Worm (Caenorhabditis elegans) whole organism, mixed stage, embryonic: ENCODE data around the gene R107.9.
"Not testable (repeated sequence)": the region's sequence is repeated elsewhere in the genome, so short reads cannot be mapped to it uniquely, and the experiment has no call there.

Source experiments
- bed-3 ChIP-seq: fragments of 200-800 bp; sonication (Bioruptor generic); optimal IDR thresholded peaks from 3 replicates; lab custom pipeline; 2018; ENCODE audit warnings: mild to moderate bottlenecking, missing genetic modification characterization, moderate library complexity, missing compliant biosample characterization
- blmp-1 ChIP-seq: fragments of 150-350 bp; optimal IDR thresholded peaks from 2 replicates; lab custom pipeline; 2014; ENCODE audit warnings: missing biosample characterization, missing genetic modification characterization
- ceh-39 ChIP-seq: fragments of 150-350 bp; optimal IDR thresholded peaks from 2 replicates; lab custom pipeline; 2014; ENCODE audit warnings: missing biosample characterization, missing genetic modification characterization
- ceh-43 ChIP-seq: fragments of 200-800 bp; sonication (Bioruptor generic); optimal IDR thresholded peaks from 2 replicates; lab custom pipeline; 2018; ENCODE audit warnings: mild to moderate bottlenecking, missing genetic modification characterization, moderate library complexity, missing compliant biosample characterization
- ceh-83 ChIP-seq: fragments of 200-800 bp; sonication (Bioruptor generic); optimal IDR thresholded peaks from 2 replicates; lab custom pipeline; 2018; ENCODE audit warnings: mild to moderate bottlenecking, missing genetic modification characterization, missing compliant biosample characterization
- ces-1 ChIP-seq: fragments of 150-350 bp; optimal IDR thresholded peaks from 2 replicates; lab custom pipeline; 2014; ENCODE audit warnings: missing biosample characterization, missing genetic modification reagents, missing genetic modification characterization
- cnd-1 ChIP-seq: fragments of 200-800 bp; sonication (Bioruptor generic); optimal IDR thresholded peaks from 2 replicates; lab custom pipeline; 2018; ENCODE audit warnings: mild to moderate bottlenecking, missing genetic modification characterization, missing compliant biosample characterization
- drap-1 ChIP-seq: fragments of 200-800 bp; sonication (Bioruptor generic); optimal IDR thresholded peaks from 3 replicates; lab custom pipeline; 2018; ENCODE audit warnings: mild to moderate bottlenecking, missing genetic modification characterization, missing compliant biosample characterization
- elt-3 ChIP-seq: fragments of 150-350 bp; optimal IDR thresholded peaks from 2 replicates; lab custom pipeline; 2014; ENCODE audit warnings: missing biosample characterization, missing genetic modification characterization
- flh-1 ChIP-seq: fragments of 200-800 bp; sonication (Bioruptor generic); optimal IDR thresholded peaks from 2 replicates; lab custom pipeline; 2018; ENCODE audit warnings: mild to moderate bottlenecking, missing genetic modification characterization, moderate library complexity, missing compliant biosample characterization
- ham-2 ChIP-seq: fragments of 200-800 bp; sonication (Bioruptor generic); optimal IDR thresholded peaks from 2 replicates; lab custom pipeline; 2018; ENCODE audit warnings: mild to moderate bottlenecking, missing genetic modification characterization, missing compliant biosample characterization
- hlh-1 ChIP-seq: fragments of 150-350 bp; optimal IDR thresholded peaks from 2 replicates; lab custom pipeline; 2014; ENCODE audit warnings: missing biosample characterization, missing genetic modification reagents, missing genetic modification characterization
- lin-13 ChIP-seq: fragments of 150-350 bp; optimal IDR thresholded peaks from 2 replicates; lab custom pipeline; 2014; ENCODE audit warnings: missing biosample characterization, missing genetic modification characterization
- lin-32 ChIP-seq: fragments of 200-800 bp; sonication (Bioruptor generic); optimal IDR thresholded peaks from 2 replicates; lab custom pipeline; 2018; ENCODE audit warnings: mild to moderate bottlenecking, missing genetic modification characterization, missing compliant biosample characterization
- lsy-2 ChIP-seq: fragments of 150-350 bp; optimal IDR thresholded peaks from 2 replicates; lab custom pipeline; 2014; ENCODE audit warnings: missing biosample characterization, missing genetic modification characterization
- mab-5 ChIP-seq: fragments of 150-350 bp; optimal IDR thresholded peaks from 2 replicates; lab custom pipeline; 2014; ENCODE audit warnings: missing biosample characterization, missing genetic modification characterization
- mep-1 ChIP-seq: fragments of 150-350 bp; optimal IDR thresholded peaks from 2 replicates; lab custom pipeline; 2017; ENCODE audit warnings: missing biosample characterization, missing genetic modification reagents, missing genetic modification characterization, inconsistent platforms
- mls-2 ChIP-seq: sonication (generic microtip); optimal IDR thresholded peaks from 2 replicates; lab custom pipeline; 2016; ENCODE audit warnings: mild to moderate bottlenecking, missing genetic modification characterization, moderate library complexity, missing compliant biosample characterization
- nhr-12 ChIP-seq: fragments of 150-350 bp; optimal IDR thresholded peaks from 2 replicates; lab custom pipeline; 2014; ENCODE audit warnings: missing biosample characterization, missing genetic modification characterization
- nhr-2 ChIP-seq: fragments of 150-350 bp; optimal IDR thresholded peaks from 2 replicates; lab custom pipeline; 2014; ENCODE audit warnings: missing biosample characterization, missing genetic modification characterization
- nhr-237 ChIP-seq: fragments of 150-350 bp; optimal IDR thresholded peaks from 2 replicates; lab custom pipeline; 2014; ENCODE audit warnings: missing biosample characterization, missing genetic modification characterization
- nhr-28 ChIP-seq: fragments of 150-350 bp; optimal IDR thresholded peaks from 2 replicates; lab custom pipeline; 2014; ENCODE audit warnings: missing biosample characterization, missing genetic modification characterization
- nhr-76 ChIP-seq: sonication (generic microtip); optimal IDR thresholded peaks from 2 replicates; lab custom pipeline; 2017; ENCODE audit warnings: missing biosample characterization, missing genetic modification characterization
- pha-4 ChIP-seq: fragments of 150-350 bp; optimal IDR thresholded peaks from 2 replicates; lab custom pipeline; 2018; ENCODE audit warnings: missing biosample characterization, missing genetic modification reagents, missing genetic modification characterization
- sem-2 ChIP-seq: fragments of 200-800 bp; sonication (Bioruptor generic); optimal IDR thresholded peaks from 2 replicates; lab custom pipeline; 2018; ENCODE audit warnings: mild to moderate bottlenecking, missing genetic modification characterization, missing compliant biosample characterization
- snpc-4 ChIP-seq: fragments of 150-350 bp; optimal IDR thresholded peaks from 2 replicates; lab custom pipeline; 2014; ENCODE audit warnings: missing biosample characterization, missing genetic modification characterization
- sptf-1 ChIP-seq: sonication (generic microtip); optimal IDR thresholded peaks from 2 replicates; lab custom pipeline; 2017; ENCODE audit warnings: mild to moderate bottlenecking, missing genetic modification characterization, moderate library complexity, missing compliant biosample characterization
- tbx-8 ChIP-seq: fragments of 200-800 bp; sonication (Bioruptor generic); optimal IDR thresholded peaks from 2 replicates; lab custom pipeline; 2018; ENCODE audit warnings: mild to moderate bottlenecking, missing genetic modification characterization, moderate library complexity, missing compliant biosample characterization
- unc-120 ChIP-seq: sonication (generic microtip); optimal IDR thresholded peaks from 2 replicates; lab custom pipeline; 2017; ENCODE audit warnings: missing genetic modification characterization, missing compliant biosample characterization; ENCODE audit not compliant: poor library complexity, severe bottlenecking
- unc-39 ChIP-seq: fragments of 150-350 bp; optimal IDR thresholded peaks from 2 replicates; lab custom pipeline; 2014; ENCODE audit warnings: missing biosample characterization, missing genetic modification characterization
- unc-62 ChIP-seq: fragments of 150-350 bp; optimal IDR thresholded peaks from 2 replicates; lab custom pipeline; 2014; ENCODE audit warnings: missing biosample characterization, missing genetic modification reagents, missing genetic modification characterization
- zip-8 ChIP-seq: fragments of 150-350 bp; optimal IDR thresholded peaks from 2 replicates; lab custom pipeline; 2014; ENCODE audit warnings: missing biosample characterization, missing genetic modification characterization
- ztf-11 ChIP-seq: fragments of 150-350 bp; optimal IDR thresholded peaks from 2 replicates; lab custom pipeline; 2014; ENCODE audit warnings: missing biosample characterization, missing genetic modification characterization

Gene R107.9

DNA sequence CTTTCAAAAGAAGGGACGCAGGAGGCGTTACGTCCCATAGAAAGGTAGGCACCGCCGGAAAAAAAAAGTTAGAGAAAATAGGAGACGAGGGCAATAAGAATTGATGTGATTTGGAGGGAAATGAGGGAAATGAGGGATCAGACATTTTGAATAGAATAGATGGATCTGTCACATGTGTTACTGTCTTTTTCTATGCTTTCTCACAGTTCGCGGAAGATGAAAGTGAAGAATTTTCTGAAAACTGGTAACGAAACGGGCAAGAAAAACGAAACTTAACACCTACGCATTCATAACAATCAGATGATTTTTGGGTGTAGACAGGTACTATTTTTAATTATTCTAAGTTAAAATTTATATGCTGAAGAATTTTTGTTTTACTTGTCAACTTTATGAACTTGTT lies at the start of gene R107.9:
Gene R107.9 (plus strand): TSS at position 301 of the 400 bp plus-strand sequence.
- TF ChIP-seq nhr-28 (no peak), ham-2 (GFP tag; lab: Kevin White, UChicago) (no peak), drap-1 (no peak), blmp-1 (no peak), lsy-2 (tag; lab: Kevin White, UChicago) (no peak), unc-120 (tag; lab: Kevin White, UChicago) (no peak), bed-3 (GFP tag; lab: Kevin White, UChicago) (no peak), unc-39 (tag; lab: Kevin White, UChicago) (no peak), ceh-43 (GFP tag; lab: Kevin White, UChicago) (no peak), ceh-39 (tag; lab: Kevin White, UChicago) (no peak), sem-2 (GFP tag; lab: Kevin White, UChicago) (no peak), mls-2 (tag; lab: Kevin White, UChicago) (no peak), nhr-2 (tag; lab: Kevin White, UChicago) (no peak), elt-3 (tag; lab: Kevin White, UChicago) (no peak), ceh-83 (GFP tag; lab: Kevin White, UChicago) (no peak)

DNA sequence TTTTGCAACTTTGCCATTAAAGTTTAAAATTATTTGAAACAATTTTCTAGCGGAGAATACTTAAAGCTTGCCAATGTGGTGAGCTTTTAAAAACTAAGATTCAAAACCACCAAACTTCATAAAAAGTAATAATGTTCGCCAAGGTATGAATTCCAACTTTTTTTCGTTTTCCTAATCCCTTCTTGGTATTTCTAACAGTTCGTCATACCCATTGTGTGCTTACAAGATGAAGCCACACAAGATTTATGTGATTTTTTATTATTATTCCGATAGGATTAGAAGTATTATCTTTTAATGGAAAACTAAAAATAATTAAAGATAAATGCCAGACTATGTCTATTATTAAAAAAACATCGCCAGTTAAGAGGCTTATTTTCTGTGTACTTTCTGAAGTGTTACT lies 49.7 kb upstream of the R107.9 start:
- TF ChIP-seq mep-1 (tag; lab: Kevin White, UChicago) (no peak), snpc-4 (tag; lab: Kevin White, UChicago) (no peak), unc-120 (tag; lab: Kevin White, UChicago) (no peak), pha-4 (tag; lab: Kevin White, UChicago) (no peak), unc-62 (GFP tag; lab: Kevin White, UChicago) (no peak), flh-1 (GFP tag; lab: Kevin White, UChicago) (no peak), nhr-12 (tag; lab: Kevin White, UChicago) (no peak), hlh-1 (no peak), lin-32 (GFP tag; lab: Kevin White, UChicago) (no peak)

DNA sequence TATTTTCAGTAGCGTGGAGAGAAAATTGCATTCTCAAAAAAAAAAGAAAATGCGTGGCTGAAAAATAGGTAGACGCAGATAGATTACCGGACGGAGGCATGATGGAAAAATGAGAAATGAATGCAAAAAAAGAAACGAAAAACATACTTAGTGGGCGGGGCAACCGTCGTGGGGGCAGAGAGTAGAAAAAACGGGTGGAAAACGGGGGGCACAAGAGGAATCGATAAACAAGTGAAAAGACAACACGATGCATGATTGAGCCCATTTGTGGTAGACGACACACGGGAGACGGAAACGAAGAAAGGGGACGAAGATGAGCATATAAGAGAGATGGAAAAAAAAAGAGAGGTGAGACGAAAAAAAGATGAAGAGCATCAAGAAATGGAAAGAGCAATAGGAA lies 49.2 kb upstream of the R107.9 start:
- TF ChIP-seq lin-32 (GFP tag; lab: Kevin White, UChicago) (no peak), nhr-2 (tag; lab: Kevin White, UChicago) (no peak), hlh-1 (no peak), tbx-8 (no peak), zip-8 (tag; lab: Kevin White, UChicago) (no peak), nhr-28 (no peak), mep-1 (tag; lab: Kevin White, UChicago) (no peak), ham-2 (GFP tag; lab: Kevin White, UChicago) (no peak), unc-39 (tag; lab: Kevin White, UChicago) (no peak), flh-1 (GFP tag; lab: Kevin White, UChicago) (no peak), lin-13 (tag; lab: Kevin White, UChicago) (no peak), mab-5 (tag; lab: Kevin White, UChicago) (no peak), drap-1 (no peak), ceh-39 (tag; lab: Kevin White, UChicago) (no peak)
- TF ChIP-seq, all 35 proteins: peak for 0

DNA sequence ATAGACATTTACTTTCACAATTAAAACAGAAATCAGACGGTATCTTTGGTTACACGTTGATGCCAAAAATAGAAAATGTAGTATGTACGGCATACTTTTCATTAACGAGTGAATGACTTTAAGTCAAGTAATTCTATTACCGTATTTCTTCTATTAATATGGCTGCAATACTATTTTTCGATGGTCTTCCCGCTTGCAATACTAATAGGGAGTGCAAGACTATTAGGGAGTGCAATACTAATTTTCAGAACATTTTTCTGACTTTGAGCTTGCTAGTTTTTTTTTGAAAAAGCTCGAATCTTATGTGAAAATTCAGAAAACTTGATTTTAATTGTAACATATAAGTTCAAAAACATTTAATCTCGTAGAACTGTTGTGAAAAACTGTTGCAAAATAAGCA lies 48.0 kb upstream of the R107.9 start, which contains the start of gene R08D7.7:
Gene R08D7.7 (plus strand): TSS at position 301 of the 400 bp plus-strand sequence.
- not testable (repeated sequence) for TF ChIP-seq cnd-1; unc-39 (tag; lab: Kevin White, UChicago); ceh-43 (GFP tag; lab: Kevin White, UChicago)

DNA sequence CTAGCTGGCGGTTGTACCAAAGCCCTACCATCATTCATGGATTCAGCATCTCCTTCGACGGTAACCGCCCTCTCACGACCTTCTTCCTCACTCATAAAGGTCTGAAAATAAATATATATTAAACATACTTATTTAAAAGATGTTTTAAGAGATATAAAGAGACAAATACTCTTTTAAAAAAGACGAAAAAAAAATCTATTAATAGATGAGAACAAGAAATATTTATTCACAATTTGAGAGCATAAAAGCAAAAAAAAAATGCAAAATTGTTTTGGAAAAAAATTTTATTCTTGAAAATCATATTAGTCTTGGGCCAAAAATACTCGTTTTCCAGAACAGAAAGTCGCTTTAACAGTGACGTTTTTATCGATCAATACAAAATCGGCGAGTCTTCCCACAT lies 41.1 kb upstream of the R107.9 start, which contains the start of gene skat-1:
Gene skat-1 (minus strand): TSS at position 101 of the 400 bp plus-strand sequence.
- TF ChIP-seq nhr-237 (tag; lab: Kevin White, UChicago) = no peak
- TF ChIP-seq drap-1 = no peak
- no peak for TF ChIP-seq mls-2 (tag; lab: Kevin White, UChicago)
- TF ChIP-seq ces-1 (GFP tag; lab: Kevin White, UChicago) = no peak
- no peak for TF ChIP-seq ham-2 (GFP tag; lab: Kevin White, UChicago)
- TF ChIP-seq lsy-2 (tag; lab: Kevin White, UChicago) = no peak
- TF ChIP-seq ceh-83 (GFP tag; lab: Kevin White, UChicago) = no peak
- no peak for TF ChIP-seq mab-5 (tag; lab: Kevin White, UChicago)
- no peak for TF ChIP-seq nhr-28
- no peak for TF ChIP-seq unc-120 (tag; lab: Kevin White, UChicago)
- no peak for TF ChIP-seq cnd-1
- TF ChIP-seq ceh-43 (GFP tag; lab: Kevin White, UChicago) = no peak
- no peak for TF ChIP-seq nhr-12 (tag; lab: Kevin White, UChicago)
- TF ChIP-seq nhr-76 (tag; lab: Kevin White, UChicago) = no peak
- no peak for TF ChIP-seq ceh-39 (tag; lab: Kevin White, UChicago)
- no peak for TF ChIP-seq lin-13 (tag; lab: Kevin White, UChicago)
- TF ChIP-seq pha-4 (tag; lab: Kevin White, UChicago) = no peak
- no peak for TF ChIP-seq ztf-11 (tag; lab: Kevin White, UChicago)
- TF ChIP-seq unc-62 (GFP tag; lab: Kevin White, UChicago) = no peak
- TF ChIP-seq sptf-1 (tag; lab: Kevin White, UChicago) = no peak
